Fruit fly (Drosophila melanogaster) whole organism, embryonic: ENCODE data around the gene mEFG1.

ENCODE experiments used
- Aef1 ChIP-seq: fragments of 200-800 bp; sonication (Bioruptor generic); IDR thresholded peaks from 3 replicates; pipeline ENCODE4 v1.3.6; 2022; ENCODE audit warnings: missing biosample characterization, missing genetic modification characterization
- Asciz ChIP-seq: fragments of 200-800 bp; sonication (Bioruptor generic); optimal IDR thresholded peaks from 2 replicates; lab custom pipeline; 2017; ENCODE audit warnings: missing biosample characterization, mild to moderate bottlenecking, missing genetic modification characterization, missing genetic modification reagents
- B-H2 ChIP-seq: fragments of 200-800 bp; sonication (Bioruptor generic); optimal IDR thresholded peaks from 2 replicates; lab custom pipeline; 2018; ENCODE audit warnings: missing biosample characterization, mild to moderate bottlenecking, missing genetic modification characterization
- BEAF-32 ChIP-seq: fragments of 200-800 bp; sonication (Bioruptor generic); optimal IDR thresholded peaks from 3 replicates; lab custom pipeline; 2017; ENCODE audit warnings: missing biosample characterization, missing genetic modification characterization, mild to moderate bottlenecking, moderate library complexity, missing genetic modification reagents
- Bgb ChIP-seq: fragments of 200-800 bp; sonication (Bioruptor generic); IDR thresholded peaks from 2 replicates; pipeline ENCODE4 v1.3.6; 2022; ENCODE audit warnings: missing biosample characterization, missing genetic modification characterization; ENCODE audit not compliant: partially characterized antibody
- BtbVII ChIP-seq: fragments of 200-800 bp; sonication (Bioruptor generic); optimal IDR thresholded peaks from 3 replicates; lab custom pipeline; 2017; ENCODE audit warnings: missing biosample characterization, mild to moderate bottlenecking, missing genetic modification characterization
- CG11398 ChIP-seq: fragments of 200-800 bp; sonication (Bioruptor generic); optimal IDR thresholded peaks from 2 replicates; lab custom pipeline; 2016; ENCODE audit warnings: missing biosample characterization, missing genetic modification characterization
- CG11723 ChIP-seq: fragments of 200-800 bp; sonication (Bioruptor generic); optimal IDR thresholded peaks from 2 replicates; lab custom pipeline; 2017; ENCODE audit warnings: missing biosample characterization, mild to moderate bottlenecking, missing genetic modification characterization
- CG13296 ChIP-seq: fragments of 200-800 bp; sonication (Bioruptor generic); optimal IDR thresholded peaks from 3 replicates; lab custom pipeline; 2018; ENCODE audit warnings: missing biosample characterization, mild to moderate bottlenecking, missing genetic modification characterization
- CG13775 ChIP-seq: fragments of 200-800 bp; sonication (Bioruptor generic); optimal IDR thresholded peaks from 3 replicates; lab custom pipeline; 2017; ENCODE audit warnings: missing biosample characterization, mild to moderate bottlenecking, missing genetic modification characterization
- CG14710 ChIP-seq: fragments of 200-800 bp; sonication (Bioruptor generic); optimal IDR thresholded peaks from 3 replicates; lab custom pipeline; 2019; ENCODE audit warnings: missing biosample characterization, mild to moderate bottlenecking, missing genetic modification characterization, moderate library complexity
- CG15696 ChIP-seq: fragments of 200-800 bp; sonication (Bioruptor generic); optimal IDR thresholded peaks from 2 replicates; lab custom pipeline; 2019; ENCODE audit warnings: missing biosample characterization, mild to moderate bottlenecking, missing genetic modification characterization, moderate library complexity
- CG1602 ChIP-seq: fragments of 200-800 bp; sonication (Bioruptor generic); optimal IDR thresholded peaks from 3 replicates; lab custom pipeline; 2016; ENCODE audit warnings: missing biosample characterization, missing genetic modification characterization
- CG1603 ChIP-seq: fragments of 200-800 bp; sonication (Bioruptor generic); optimal IDR thresholded peaks from 2 replicates; lab custom pipeline; 2019; ENCODE audit warnings: missing biosample characterization, mild to moderate bottlenecking, missing genetic modification characterization, moderate library complexity
- CG2875 ChIP-seq: fragments of 200-800 bp; sonication (Bioruptor generic); optimal IDR thresholded peaks from 2 replicates; lab custom pipeline; 2017; ENCODE audit warnings: missing biosample characterization, mild to moderate bottlenecking, missing genetic modification characterization, missing genetic modification reagents
- CG6791 ChIP-seq: fragments of 200-800 bp; sonication (Bioruptor generic); IDR thresholded peaks from 3 replicates; pipeline ENCODE4 v1.3.6; 2022; ENCODE audit warnings: missing biosample characterization, missing genetic modification characterization; ENCODE audit not compliant: partially characterized antibody
- CG7556 ChIP-seq: fragments of 200-800 bp; sonication (Bioruptor generic); optimal IDR thresholded peaks from 2 replicates; lab custom pipeline; 2017; ENCODE audit warnings: missing biosample characterization, mild to moderate bottlenecking, missing genetic modification characterization
- CG8478 ChIP-seq: fragments of >200 bp; optimal IDR thresholded peaks from 2 replicates; lab custom pipeline; 2018
- CrebB ChIP-seq: fragments of 200-800 bp; sonication (Bioruptor generic); optimal IDR thresholded peaks from 3 replicates; lab custom pipeline; 2018; ENCODE audit warnings: missing biosample characterization, mild to moderate bottlenecking, missing genetic modification characterization
- ERR ChIP-seq: fragments of 200-800 bp; sonication (Bioruptor generic); optimal IDR thresholded peaks from 2 replicates; lab custom pipeline; 2016; ENCODE audit warnings: missing biosample characterization, missing genetic modification characterization
- Fer2 ChIP-seq: fragments of 200-800 bp; sonication (Bioruptor generic); optimal IDR thresholded peaks from 2 replicates; lab custom pipeline; 2018; ENCODE audit warnings: missing biosample characterization, mild to moderate bottlenecking, missing genetic modification characterization, moderate library complexity
- Hand ChIP-seq: fragments of 200-800 bp; sonication (Bioruptor generic); optimal IDR thresholded peaks from 2 replicates; lab custom pipeline; 2017; ENCODE audit warnings: mild to moderate bottlenecking, missing biosample characterization, missing genetic modification reagents, missing genetic modification characterization
- Hey ChIP-seq: fragments of 200-800 bp; sonication (Bioruptor generic); optimal IDR thresholded peaks from 3 replicates; lab custom pipeline; 2018; ENCODE audit warnings: missing biosample characterization, mild to moderate bottlenecking, missing genetic modification characterization
- Jarid2 ChIP-seq: fragments of 200-800 bp; sonication (Bioruptor generic); optimal IDR thresholded peaks from 3 replicates; lab custom pipeline; 2017; ENCODE audit warnings: mild to moderate bottlenecking, missing biosample characterization, missing genetic modification reagents, missing genetic modification characterization
- Sry-β ChIP-seq: fragments of 200-800 bp; sonication (Bioruptor generic); optimal IDR thresholded peaks from 2 replicates; lab custom pipeline; 2018; ENCODE audit warnings: missing biosample characterization, mild to moderate bottlenecking, missing genetic modification characterization, moderate library complexity
- Stat92E ChIP-seq, 3 experiments: fragments of >200 bp in 2 of 3; fragments of 200-800 bp in 1 of 3; sonication (Bioruptor generic) in 1 of 3; optimal IDR thresholded peaks; 2 replicates each; lab custom pipeline; 2017 to 2019; ENCODE audit warnings: missing biosample characterization in 3 of 3, missing genetic modification characterization in 3 of 3, mild to moderate bottlenecking in 1 of 3, moderate library complexity in 1 of 3
- abd-A ChIP-seq: fragments of 200-800 bp; sonication (Bioruptor generic); optimal IDR thresholded peaks from 3 replicates; lab custom pipeline; 2019; ENCODE audit warnings: missing biosample characterization, mild to moderate bottlenecking, missing genetic modification characterization, moderate library complexity
- btn ChIP-seq: fragments of 200-800 bp; sonication (Bioruptor generic); optimal IDR thresholded peaks from 2 replicates; lab custom pipeline; 2016; ENCODE audit warnings: missing biosample characterization, missing genetic modification characterization
- chif ChIP-seq, 2 experiments: fragments of 200-800 bp; sonication (Bioruptor generic); optimal IDR thresholded peaks; 3 replicates each; lab custom pipeline; 2016; ENCODE audit warnings: missing biosample characterization in 2 of 2, missing genetic modification characterization in 2 of 2
- danr ChIP-seq: fragments of 200-800 bp; sonication (Bioruptor generic); IDR thresholded peaks from 2 replicates; pipeline ENCODE4 v1.3.6; 2022; ENCODE audit warnings: missing biosample characterization, missing genetic modification characterization
- exex ChIP-seq: fragments of 200-800 bp; sonication (Bioruptor generic); optimal IDR thresholded peaks from 4 replicates; lab custom pipeline; 2018; ENCODE audit warnings: missing biosample characterization, mild to moderate bottlenecking, missing genetic modification characterization, moderate library complexity
- eyg ChIP-seq: fragments of 200-800 bp; sonication (Bioruptor generic); optimal IDR thresholded peaks from 3 replicates; lab custom pipeline; 2016; ENCODE audit warnings: missing biosample characterization, missing genetic modification characterization
- fu2 ChIP-seq: fragments of 200-800 bp; sonication (Bioruptor generic); optimal IDR thresholded peaks from 2 replicates; lab custom pipeline; 2016; ENCODE audit warnings: missing biosample characterization, missing genetic modification characterization
- grn ChIP-seq: fragments of 200-800 bp; sonication (Bioruptor generic); optimal IDR thresholded peaks from 3 replicates; lab custom pipeline; 2017; ENCODE audit warnings: missing biosample characterization, missing genetic modification characterization
- gt ChIP-seq: fragments of 200-800 bp; sonication (Bioruptor generic); IDR thresholded peaks from 2 replicates; pipeline ENCODE4 v1.3.6; 2022; ENCODE audit warnings: missing biosample characterization, missing genetic modification characterization
- ken ChIP-seq: fragments of 200-800 bp; sonication (Bioruptor generic); IDR thresholded peaks from 3 replicates; pipeline ENCODE4 v1.3.6; 2022; ENCODE audit warnings: missing biosample characterization, missing genetic modification characterization
- klu ChIP-seq: fragments of 200-800 bp; sonication (Bioruptor generic); IDR thresholded peaks from 2 replicates; pipeline ENCODE4 v1.3.6; 2022; ENCODE audit warnings: missing biosample characterization, missing genetic modification characterization
- lov ChIP-seq, 2 experiments: fragments of 200-800 bp in 1 of 2; fragments of >200 bp in 1 of 2; sonication (Bioruptor generic) in 1 of 2; IDR thresholded peaks in 1 of 2; optimal IDR thresholded peaks in 1 of 2; 2 replicates in 1 of 2; 3 replicates in 1 of 2; pipeline versions ENCODE4 v1.3.6 to Lab custom; 2017 to 2022; ENCODE audit warnings: missing biosample characterization in 1 of 2, missing genetic modification characterization in 1 of 2
- org-1 ChIP-seq: fragments of 200-800 bp; sonication (Bioruptor generic); optimal IDR thresholded peaks from 2 replicates; lab custom pipeline; 2017; ENCODE audit warnings: missing biosample characterization, missing genetic modification characterization
- otp ChIP-seq: fragments of 200-800 bp; sonication (Bioruptor generic); IDR thresholded peaks from 3 replicates; pipeline ENCODE4, ENCODE4 v1.3.6; 2022; ENCODE audit warnings: missing biosample characterization, missing genetic modification characterization
- prd ChIP-seq, 3 experiments: fragments of >200 bp in 2 of 3; fragments of 200-800 bp in 1 of 3; sonication (Bioruptor generic) in 1 of 3; optimal IDR thresholded peaks in 2 of 3; IDR thresholded peaks in 1 of 3; 2 replicates in 2 of 3; 3 replicates in 1 of 3; pipeline versions ENCODE4 v1.3.6 to Lab custom; 2017 to 2022; ENCODE audit warnings: missing biosample characterization in 1 of 3, missing genetic modification characterization in 1 of 3
- pzg ChIP-seq: fragments of 200-800 bp; sonication (Bioruptor generic); optimal IDR thresholded peaks from 3 replicates; lab custom pipeline; 2018; ENCODE audit warnings: missing biosample characterization, mild to moderate bottlenecking, missing genetic modification characterization, moderate library complexity
- salm ChIP-seq: fragments of 200-800 bp; sonication (Bioruptor generic); optimal IDR thresholded peaks from 2 replicates; lab custom pipeline; 2018; ENCODE audit warnings: missing biosample characterization, mild to moderate bottlenecking, missing genetic modification characterization
- slbo ChIP-seq: fragments of 200-800 bp; sonication (Bioruptor generic); IDR thresholded peaks from 2 replicates; pipeline ENCODE4 v1.3.6; 2022; ENCODE audit warnings: missing biosample characterization, missing genetic modification characterization
- sna ChIP-seq: fragments of 200-800 bp; sonication (Bioruptor generic); IDR thresholded peaks from 2 replicates; pipeline ENCODE4 v1.3.6; 2022; ENCODE audit warnings: missing biosample characterization, missing genetic modification characterization; ENCODE audit not compliant: partially characterized antibody
- sqz ChIP-seq: fragments of 200-800 bp; sonication (Bioruptor generic); optimal IDR thresholded peaks from 3 replicates; lab custom pipeline; 2018; ENCODE audit warnings: missing biosample characterization, mild to moderate bottlenecking, missing genetic modification characterization
- stc ChIP-seq: fragments of 200-800 bp; sonication (Bioruptor generic); IDR thresholded peaks from 2 replicates; pipeline ENCODE4 v1.3.6; 2022; ENCODE audit warnings: missing biosample characterization, missing genetic modification characterization
- trem ChIP-seq: fragments of 200-800 bp; optimal IDR thresholded peaks from 3 replicates; lab custom pipeline; 2019; ENCODE audit warnings: missing biosample characterization, mild to moderate bottlenecking, missing genetic modification characterization, moderate library complexity
- zfh2 ChIP-seq: fragments of 200-800 bp; sonication (Bioruptor generic); optimal IDR thresholded peaks from 2 replicates; lab custom pipeline; 2016; ENCODE audit warnings: missing biosample characterization, missing genetic modification characterization

mEFG1 gene

dm6 chr2L:7222829-7223272 is at the start of gene mEFG1:
mEFG1 (minus strand) TSS chr2L:7223081.
- TF ChIP-seq Jarid2 (GFP tag; lab: Kevin White, UChicago) (no peak), CG1602 (GFP tag; lab: Kevin White, UChicago) (no peak), exex (no peak), CrebB (tag; lab: Kevin White, UChicago) (no peak), grn (GFP tag; lab: Kevin White, UChicago) (no peak), Sry-β (GFP tag; lab: Kevin White, UChicago) (no peak), BEAF-32 (GFP tag; lab: Kevin White, UChicago) (peak; percentile 69), stc (GFP tag; lab: Robert Waterston, UW) (no peak), fu2 (GFP tag; lab: Kevin White, UChicago) (no peak), CG1603 (tag; lab: Kevin White, UChicago) (no peak), lov (optimal IDR thresholded peaks at IDR 0.05; lab: Kevin White, UChicago) (no peak), lov (GFP tag; IDR thresholded peaks at IDR 0.05; lab: Robert Waterston, UW) (no peak), Fer2 (tag; lab: Kevin White, UChicago) (no peak), salm (tag; lab: Kevin White, UChicago) (no peak), CG6791 (peak; percentile 81), org-1 (no peak), klu (no peak), CG11723 (GFP tag; lab: Kevin White, UChicago) (no peak), CG13296 (GFP tag; lab: Kevin White, UChicago) (peak; percentile 13), Stat92E (GFP tag; optimal IDR thresholded peaks at IDR 0.05; lab: Kevin White, UChicago) (no peak), pzg (GFP tag; lab: Kevin White, UChicago) (peak; percentile 54), gt (GFP tag; lab: Robert Waterston, UW) (no peak), B-H2 (GFP tag; lab: Kevin White, UChicago) (no peak), Bgb (GFP tag; lab: Robert Waterston, UW) (peak; percentile 79), zfh2 (GFP tag; lab: Kevin White, UChicago) (no peak), Hey (tag; lab: Kevin White, UChicago) (no peak), abd-A (tag; lab: Kevin White, UChicago) (no peak), sqz (peak; percentile 79), Asciz (GFP tag; lab: Kevin White, UChicago) (no peak), otp (GFP tag; lab: Robert Waterston, UW) (no peak), CG14710 (tag; lab: Kevin White, UChicago) (peak; percentile 28), btn (no peak), BtbVII (GFP tag; lab: Kevin White, UChicago) (no peak), ERR (GFP tag; lab: Kevin White, UChicago) (no peak), Aef1 (GFP tag; lab: Robert Waterston, UW) (no peak), CG8478 (lab: Kevin White, UChicago) (no peak), sna (GFP tag; lab: Robert Waterston, UW) (peak; percentile 82), CG11398 (GFP tag; lab: Kevin White, UChicago) (no peak), chif (GFP tag; optimal IDR thresholded peaks at IDR 0.05; lab: Kevin White, UChicago) (no peak), eyg (GFP tag; lab: Kevin White, UChicago) (no peak), CG15696 (no peak), Hand (no peak), prd (optimal IDR thresholded peaks at IDR 0.05; lab: Kevin White, UChicago) (no peak), prd (GFP tag; IDR thresholded peaks at IDR 0.05; lab: Robert Waterston, UW) (no peak), slbo (0 out of 2 replicates have a peak, but pooled peaks have one; percentile 28), CG7556 (GFP tag; lab: Kevin White, UChicago) (no peak), trem (peak; percentile 25), ken (GFP tag; lab: Robert Waterston, UW) (no peak), danr (GFP tag; lab: Robert Waterston, UW) (no peak), CG13775 (GFP tag; lab: Kevin White, UChicago) (no peak), CG2875 (no peak)
